Worm (Caenorhabditis elegans) whole organism, late embryonic: ENCODE data around the gene pin-2.

Source experiments
- K09A11.1 ChIP-seq: sonication (generic microtip); optimal IDR thresholded peaks from 2 replicates; lab custom pipeline; 2017; ENCODE audit warnings: antibody characterized with exemption, mild to moderate bottlenecking, missing genetic modification characterization, missing compliant biosample characterization; ENCODE audit not compliant: insufficient read depth
- Y22D7AL.16 ChIP-seq: sonication (generic microtip); optimal IDR thresholded peaks from 2 replicates; lab custom pipeline; 2016; ENCODE audit warnings: missing genetic modification characterization, missing compliant biosample characterization
- ceh-45 ChIP-seq: fragments of 200-800 bp; sonication (Bioruptor generic); IDR thresholded peaks from 2 replicates; pipeline ENCODE4 v1.3.6; 2022; ENCODE audit warnings: missing genetic modification reagents, missing genetic modification characterization, missing compliant biosample characterization
- ceh-6 ChIP-seq: fragments of 200-800 bp; sonication (Bioruptor generic); optimal IDR thresholded peaks from 2 replicates; lab custom pipeline; 2018; ENCODE audit warnings: mild to moderate bottlenecking, missing genetic modification characterization, missing compliant biosample characterization
- ceh-9 ChIP-seq: sonication (generic microtip); optimal IDR thresholded peaks from 2 replicates; lab custom pipeline; 2016; ENCODE audit warnings: mild to moderate bottlenecking, missing genetic modification characterization, inconsistent platforms, missing compliant biosample characterization
- odd-2 ChIP-seq: sonication (generic microtip); optimal IDR thresholded peaks from 2 replicates; lab custom pipeline; 2017; ENCODE audit warnings: antibody characterized with exemption, mild to moderate bottlenecking, missing genetic modification characterization, missing compliant biosample characterization
- sox-4 ChIP-seq: sonication (generic microtip); optimal IDR thresholded peaks from 2 replicates; lab custom pipeline; 2017; ENCODE audit warnings: mild to moderate bottlenecking, missing genetic modification characterization, inconsistent platforms, missing compliant biosample characterization

- TF ChIP-seq ceh-6 (GFP tag; lab: Kevin White, UChicago), result no peak
- TF ChIP-seq K09A11.1 (tag; lab: Kevin White, UChicago), result no peak
- TF ChIP-seq odd-2 (tag; lab: Kevin White, UChicago), result no peak
- TF ChIP-seq ceh-45 (GFP tag; lab: Robert Waterston, UW), result no peak
- no peak for TF ChIP-seq sox-4
- no peak for TF ChIP-seq ceh-9 (tag; lab: Kevin White, UChicago)
- TF ChIP-seq Y22D7AL.16 (tag; lab: Kevin White, UChicago), result no peak
These were observed 28.6 kb upstream of the pin-2 start, which contains the start of gene ZK897.10 for ce11 chrIV:12765067-12765466.
